Fruit fly (Drosophila melanogaster) whole organism, adult: ENCODE results near the gene CG7497.

Experiments
- CG11617 ChIP-seq: fragments of 200-800 bp; sonication (Bioruptor generic); optimal IDR thresholded peaks from 2 replicates; lab custom pipeline; 2017; ENCODE audit warnings: mild to moderate bottlenecking, missing biosample characterization, missing genetic modification reagents, missing genetic modification characterization
- CG12768 ChIP-seq: fragments of 200-800 bp; sonication (Bioruptor generic); optimal IDR thresholded peaks from 2 replicates; lab custom pipeline; 2017; ENCODE audit warnings: missing biosample characterization, missing genetic modification characterization, mild to moderate bottlenecking, moderate library complexity, missing genetic modification reagents
- CG14711 ChIP-seq: fragments of 200-800 bp; sonication (Bioruptor generic); optimal IDR thresholded peaks from 2 replicates; lab custom pipeline; 2018; ENCODE audit warnings: missing biosample characterization, mild to moderate bottlenecking, missing genetic modification characterization, moderate library complexity
- CG1620 ChIP-seq: fragments of 200-800 bp; sonication (Bioruptor generic); optimal IDR thresholded peaks from 2 replicates; lab custom pipeline; 2016; ENCODE audit warnings: missing biosample characterization, missing genetic modification characterization
- CG33017 ChIP-seq: fragments of 200-800 bp; sonication (Bioruptor generic); optimal IDR thresholded peaks from 2 replicates; lab custom pipeline; 2018; ENCODE audit warnings: missing biosample characterization, mild to moderate bottlenecking, missing genetic modification characterization, moderate library complexity
- CG5204 ChIP-seq: fragments of 200-800 bp; sonication (Bioruptor generic); optimal IDR thresholded peaks from 2 replicates; lab custom pipeline; 2016; ENCODE audit warnings: missing biosample characterization, missing genetic modification characterization
- CG7045 ChIP-seq: fragments of 200-800 bp; sonication (Bioruptor generic); optimal IDR thresholded peaks from 2 replicates; lab custom pipeline; 2017; ENCODE audit warnings: missing biosample characterization, mild to moderate bottlenecking, missing genetic modification characterization
- CG7101 ChIP-seq: fragments of 200-800 bp; sonication (Bioruptor generic); optimal IDR thresholded peaks from 2 replicates; lab custom pipeline; 2018; ENCODE audit warnings: missing biosample characterization, mild to moderate bottlenecking, missing genetic modification characterization, moderate library complexity
- Clk ChIP-seq: fragments of 200-800 bp; sonication (Bioruptor generic); optimal IDR thresholded peaks from 2 replicates; lab custom pipeline; 2017; ENCODE audit warnings: missing biosample characterization, missing genetic modification characterization
- Crg-1 ChIP-seq: fragments of 200-800 bp; sonication (Bioruptor generic); optimal IDR thresholded peaks from 2 replicates; lab custom pipeline; 2016; ENCODE audit warnings: missing biosample characterization, missing genetic modification characterization
- Hr96 ChIP-seq: fragments of 200-800 bp; sonication (Bioruptor generic); optimal IDR thresholded peaks from 2 replicates; lab custom pipeline; 2016; ENCODE audit warnings: missing biosample characterization, missing genetic modification characterization
- Mnt ChIP-seq: fragments of 200-800 bp; sonication (Bioruptor generic); optimal IDR thresholded peaks from 2 replicates; lab custom pipeline; 2016; ENCODE audit warnings: missing biosample characterization, mild to moderate bottlenecking, missing genetic modification characterization
- bab1 ChIP-seq: fragments of 200-800 bp; sonication (Bioruptor generic); optimal IDR thresholded peaks from 3 replicates; lab custom pipeline; 2019; ENCODE audit warnings: missing biosample characterization, mild to moderate bottlenecking, missing genetic modification characterization, moderate library complexity
- cic ChIP-seq: fragments of 200-800 bp; sonication (Bioruptor generic); optimal IDR thresholded peaks from 2 replicates; lab custom pipeline; 2017; ENCODE audit warnings: missing biosample characterization, mild to moderate bottlenecking, missing genetic modification characterization, moderate library complexity
- cnc ChIP-seq, 2 experiments: fragments of >200 bp; optimal IDR thresholded peaks; 2 replicates each; lab custom pipeline; 2017
- kay ChIP-seq: fragments of 200-800 bp; sonication (Bioruptor generic); peaks from one replicate; lab custom pipeline; 2016; ENCODE audit warnings: missing biosample characterization, missing genetic modification characterization, borderline replicate concordance
- ovo ChIP-seq: fragments of 200-800 bp; sonication (Bioruptor generic); optimal IDR thresholded peaks from 2 replicates; lab custom pipeline; 2016; ENCODE audit warnings: missing biosample characterization, missing genetic modification characterization
- pad ChIP-seq: fragments of 200-800 bp; sonication (Bioruptor generic); optimal IDR thresholded peaks from 3 replicates; lab custom pipeline; 2017; ENCODE audit warnings: missing biosample characterization, missing genetic modification characterization, mild to moderate bottlenecking, moderate library complexity, missing genetic modification reagents
- tj ChIP-seq: fragments of 200-800 bp; sonication (Bioruptor generic); optimal IDR thresholded peaks from 3 replicates; lab custom pipeline; 2017; ENCODE audit warnings: missing biosample characterization, mild to moderate bottlenecking, missing genetic modification characterization, moderate library complexity
- toe ChIP-seq: fragments of 200-800 bp; sonication (Bioruptor generic); optimal IDR thresholded peaks from 2 replicates; lab custom pipeline; 2016; ENCODE audit warnings: missing biosample characterization, missing genetic modification characterization

Gene CG7497

dm6 chr3L:17590049-17590448 lies 43.2 kb upstream of the CG7497 start:
- TF ChIP-seq ovo (GFP tag; lab: Kevin White, UChicago) (no peak), CG7101 (no peak)

dm6 chr3L:17590455-17591216 lies 42.6 kb upstream of the CG7497 start:
- TF ChIP-seq toe (GFP tag; lab: Kevin White, UChicago) (no peak), tj (GFP tag; lab: Kevin White, UChicago) (peak; percentile 70), CG7045 (GFP tag; lab: Kevin White, UChicago) (peak; percentile 17), CG1620 (no peak), Clk (peak; percentile 74), CG33017 (no peak), Mnt (GFP tag; lab: Kevin White, UChicago) (peak; percentile 47), Hr96 (GFP tag; lab: Kevin White, UChicago) (no peak), pad (GFP tag; lab: Kevin White, UChicago) (peak; percentile 60), CG12768 (GFP tag; lab: Kevin White, UChicago) (peak; percentile 59), bab1 (GFP tag; lab: Kevin White, UChicago) (no peak), cnc (optimal IDR thresholded peaks at IDR 0.05; lab: Kevin White, UChicago) (no peak), cic (GFP tag; lab: Kevin White, UChicago) (peak; percentile 77), kay (GFP tag; lab: Kevin White, UChicago) (no peak), Crg-1 (GFP tag; lab: Kevin White, UChicago) (peak; percentile 50), ovo (GFP tag; lab: Kevin White, UChicago) (peak; percentile 17), CG11617 (GFP tag; lab: Kevin White, UChicago) (peak; percentile 32)

- no peak for TF ChIP-seq cnc (optimal IDR thresholded peaks at IDR 0.05; lab: Kevin White, UChicago)
- TF ChIP-seq toe (GFP tag; lab: Kevin White, UChicago): no peak
- TF ChIP-seq CG7045 (GFP tag; lab: Kevin White, UChicago): no peak
- no peak for TF ChIP-seq cic (GFP tag; lab: Kevin White, UChicago)
- TF ChIP-seq CG12768 (GFP tag; lab: Kevin White, UChicago): no peak
- no peak for TF ChIP-seq CG33017
- no peak for TF ChIP-seq Mnt (GFP tag; lab: Kevin White, UChicago)
- no peak for TF ChIP-seq Hr96 (GFP tag; lab: Kevin White, UChicago)
- TF ChIP-seq Clk: no peak
- no peak for TF ChIP-seq ovo (GFP tag; lab: Kevin White, UChicago)
- TF ChIP-seq bab1 (GFP tag; lab: Kevin White, UChicago): no peak
- TF ChIP-seq CG11617 (GFP tag; lab: Kevin White, UChicago): no peak
- no peak for TF ChIP-seq CG14711 (tag; lab: Kevin White, UChicago)
- no peak for TF ChIP-seq CG7101
Measured at dm6 chr3L:17591217-17591467, 42.1 kb upstream of the CG7497 start.

dm6 chr3L:17593174-17593573 lies 40.1 kb upstream of the CG7497 start:
- TF ChIP-seq CG11617 (GFP tag; lab: Kevin White, UChicago) (no peak), CG12768 (GFP tag; lab: Kevin White, UChicago) (peak; percentile 2)

- TF ChIP-seq Hr96 (GFP tag; lab: Kevin White, UChicago): no peak
- TF ChIP-seq Clk: no peak
- no peak for TF ChIP-seq CG7045 (GFP tag; lab: Kevin White, UChicago)
- TF ChIP-seq cnc (optimal IDR thresholded peaks at IDR 0.05; lab: Kevin White, UChicago): no peak
- TF ChIP-seq ovo (GFP tag; lab: Kevin White, UChicago): no peak
- no peak for TF ChIP-seq CG14711 (tag; lab: Kevin White, UChicago)
- TF ChIP-seq CG33017: no peak
- TF ChIP-seq CG11617 (GFP tag; lab: Kevin White, UChicago): no peak
- no peak for TF ChIP-seq CG12768 (GFP tag; lab: Kevin White, UChicago)
- TF ChIP-seq CG1620: no peak
- TF ChIP-seq pad (GFP tag; lab: Kevin White, UChicago): no peak
- no peak for TF ChIP-seq kay (GFP tag; lab: Kevin White, UChicago)
- TF ChIP-seq CG7101: no peak
Measured at dm6 chr3L:17595810-17596561, 37.3 kb upstream of the CG7497 start.

dm6 chr3L:17596897-17597296 lies 36.4 kb upstream of the CG7497 start:
- TF ChIP-seq CG33017 (no peak), CG7045 (GFP tag; lab: Kevin White, UChicago) (no peak), ovo (GFP tag; lab: Kevin White, UChicago) (no peak), toe (GFP tag; lab: Kevin White, UChicago) (no peak), Crg-1 (GFP tag; lab: Kevin White, UChicago) (no peak), Clk (no peak), bab1 (GFP tag; lab: Kevin White, UChicago) (peak; percentile 86), pad (GFP tag; lab: Kevin White, UChicago) (peak; percentile 17), CG14711 (tag; lab: Kevin White, UChicago) (peak; percentile 29), tj (GFP tag; lab: Kevin White, UChicago) (no peak), CG1620 (peak; percentile 56), Mnt (GFP tag; lab: Kevin White, UChicago) (no peak), cnc (optimal IDR thresholded peaks at IDR 0.05; lab: Kevin White, UChicago) (no peak), CG11617 (GFP tag; lab: Kevin White, UChicago) (no peak), Hr96 (GFP tag; lab: Kevin White, UChicago) (no peak), kay (GFP tag; lab: Kevin White, UChicago) (no peak), CG7101 (peak; percentile 23), CG5204 (no peak), cic (GFP tag; lab: Kevin White, UChicago) (peak; percentile 52), CG12768 (GFP tag; lab: Kevin White, UChicago) (no peak)
